Worm (Caenorhabditis elegans) whole organism, midembryonic: ENCODE measurements around the gene srab-18.

ENCODE experiments used
- T22C8.4 ChIP-seq: fragments of 200-800 bp; sonication (Bioruptor generic); IDR thresholded peaks from 2 replicates; pipeline ENCODE4 v1.3.6; 2022; ENCODE audit warnings: missing genetic modification characterization, missing compliant biosample characterization
- cog-1 ChIP-seq: sonication (generic microtip); optimal IDR thresholded peaks from 2 replicates; lab custom pipeline; 2016; ENCODE audit warnings: missing genetic modification characterization, missing compliant biosample characterization
- flt-1 ChIP-seq: fragments of 200-800 bp; sonication (Bioruptor generic); IDR thresholded peaks from 2 replicates; pipeline ENCODE4 v1.3.6; 2022; ENCODE audit warnings: missing genetic modification characterization, missing compliant biosample characterization
- med-1 ChIP-seq: sonication (generic microtip); optimal IDR thresholded peaks from 2 replicates; lab custom pipeline; 2017; ENCODE audit warnings: missing genetic modification characterization, mild to moderate bottlenecking, missing compliant biosample characterization, antibody characterized with exemption, missing genetic modification reagents; ENCODE audit not compliant: insufficient read depth
- ref-1 ChIP-seq: fragments of 200-800 bp; sonication (Bioruptor generic); conservative IDR thresholded peaks from 2 replicates; pipeline ENCODE4 v1.3.6; 2022; ENCODE audit warnings: missing genetic modification reagents, missing genetic modification characterization, missing compliant biosample characterization
- tab-1 ChIP-seq: fragments of 200-800 bp; sonication (Bioruptor generic); IDR thresholded peaks from 2 replicates; pipeline ENCODE4 v1.3.6; 2022; ENCODE audit warnings: missing genetic modification characterization, missing compliant biosample characterization
- ztf-23 ChIP-seq: fragments of 200-800 bp; sonication (Bioruptor generic); IDR thresholded peaks from 2 replicates; pipeline ENCODE4 v1.3.6; 2022; ENCODE audit warnings: missing genetic modification reagents, missing genetic modification characterization, missing compliant biosample characterization
- ztf-29 ChIP-seq: fragments of 200-800 bp; sonication (Bioruptor generic); IDR thresholded peaks from 2 replicates; pipeline ENCODE4 v1.3.6; 2022; ENCODE audit warnings: missing genetic modification reagents, missing genetic modification characterization, missing compliant biosample characterization

- TF ChIP-seq flt-1 = no peak
- TF ChIP-seq med-1 (GFP tag; lab: Kevin White, UChicago) = no peak
- TF ChIP-seq ztf-23 (GFP tag; lab: Robert Waterston, UW) = no peak
- no peak for TF ChIP-seq tab-1 (GFP tag; lab: Robert Waterston, UW)
- no peak for TF ChIP-seq T22C8.4 (GFP tag; lab: Robert Waterston, UW)
- no peak for TF ChIP-seq ztf-29
- TF ChIP-seq ref-1 (GFP tag; lab: Robert Waterston, UW) = no peak
- TF ChIP-seq cog-1 (tag; lab: Kevin White, UChicago) = no peak
Measured at ce11 chrV:9901119-9901518, 29.9 kb upstream of the srab-18 start.
